Worm (Caenorhabditis elegans) whole organism, young adult: ENCODE results near the gene clec-10.

Experiments used
- C06A6.2 ChIP-seq: fragments of 200-800 bp; sonication (Bioruptor generic); conservative IDR thresholded peaks from 2 replicates; pipeline ENCODE4 v1.3.6; 2022; ENCODE audit warnings: missing genetic modification characterization, missing compliant biosample characterization
- F39B2.1 ChIP-seq: fragments of 200-800 bp; sonication (Bioruptor generic); IDR thresholded peaks from 2 replicates; pipeline ENCODE4 v1.3.6; 2022; ENCODE audit warnings: missing genetic modification reagents, missing genetic modification characterization, missing compliant biosample characterization
- F57A8.1 ChIP-seq: fragments of 200-800 bp; sonication (Bioruptor generic); optimal IDR thresholded peaks from 2 replicates; lab custom pipeline; 2018; ENCODE audit warnings: mild to moderate bottlenecking, missing genetic modification characterization, moderate library complexity, missing compliant biosample characterization
- F57C9.4 ChIP-seq: sonication (generic microtip); optimal IDR thresholded peaks from 2 replicates; lab custom pipeline; 2017; ENCODE audit warnings: mild to moderate bottlenecking, missing genetic modification characterization, missing compliant biosample characterization
- K12H6.12 ChIP-seq: fragments of 200-800 bp; sonication (Bioruptor generic); optimal IDR thresholded peaks from 2 replicates; lab custom pipeline; 2018; ENCODE audit warnings: mild to moderate bottlenecking, missing genetic modification characterization, missing compliant biosample characterization
- T07F8.4 ChIP-seq: sonication (generic microtip); optimal IDR thresholded peaks from 2 replicates; lab custom pipeline; 2016; ENCODE audit warnings: mild to moderate bottlenecking, missing genetic modification characterization, moderate library complexity, missing compliant biosample characterization
- Y53G8AR.9 ChIP-seq: fragments of 200-800 bp; sonication (Bioruptor generic); conservative IDR thresholded peaks from 2 replicates; pipeline ENCODE4 v1.3.6; 2022; ENCODE audit warnings: missing genetic modification reagents, missing genetic modification characterization, missing compliant biosample characterization
- Y56A3A.18 ChIP-seq: fragments of 200-800 bp; sonication (Bioruptor generic); IDR thresholded peaks from 2 replicates; pipeline ENCODE4 v1.3.6; 2022; ENCODE audit warnings: missing genetic modification reagents, missing genetic modification characterization, missing compliant biosample characterization
- bed-1 ChIP-seq: fragments of 200-800 bp; sonication (Bioruptor generic); IDR thresholded peaks from 2 replicates; pipeline ENCODE4 v1.3.6; 2022; ENCODE audit warnings: missing genetic modification reagents, missing genetic modification characterization, missing compliant biosample characterization
- bed-2 ChIP-seq: fragments of 200-800 bp; sonication (Bioruptor generic); IDR thresholded peaks from 2 replicates; pipeline ENCODE4 v1.3.6; 2022; ENCODE audit warnings: missing genetic modification reagents, missing genetic modification characterization, missing compliant biosample characterization
- ccch-3 ChIP-seq: fragments of 200-800 bp; sonication (Bioruptor generic); optimal IDR thresholded peaks from 2 replicates; lab custom pipeline; 2018; ENCODE audit warnings: mild to moderate bottlenecking, missing genetic modification characterization, missing compliant biosample characterization
- cebp-1 ChIP-seq, 2 experiments: fragments of 200-800 bp in 1 of 2; sonication (Bioruptor generic) in 1 of 2; sonication (generic microtip) in 1 of 2; IDR thresholded peaks in 1 of 2; optimal IDR thresholded peaks in 1 of 2; 2 replicates each; pipeline versions ENCODE4 v1.3.6 to Lab custom; 2017 to 2022; ENCODE audit warnings: missing compliant biosample characterization in 2 of 2, missing genetic modification characterization in 2 of 2, mild to moderate bottlenecking in 1 of 2, missing genetic modification reagents in 1 of 2, moderate library complexity in 1 of 2
- ceh-91 ChIP-seq: fragments of 200-800 bp; sonication (Bioruptor generic); IDR thresholded peaks from 2 replicates; pipeline ENCODE4 v1.3.6; 2022; ENCODE audit warnings: missing genetic modification reagents, missing genetic modification characterization, missing compliant biosample characterization
- die-1 ChIP-seq: sonication (generic microtip); optimal IDR thresholded peaks from 2 replicates; lab custom pipeline; 2016; ENCODE audit warnings: missing genotype, mild to moderate bottlenecking, missing genetic modification characterization, missing compliant biosample characterization
- dpl-1 ChIP-seq: fragments of 150-350 bp; optimal IDR thresholded peaks from 2 replicates; lab custom pipeline; 2014; ENCODE audit warnings: missing biosample characterization, missing genetic modification reagents, missing genetic modification characterization
- efl-1 ChIP-seq: fragments of 150-350 bp; optimal IDR thresholded peaks from 2 replicates; lab custom pipeline; 2014; ENCODE audit warnings: missing biosample characterization, missing genetic modification reagents, missing genetic modification characterization
- egl-18 ChIP-seq: fragments of 200-800 bp; sonication (Bioruptor generic); IDR thresholded peaks from 2 replicates; pipeline ENCODE4 v1.3.6; 2022; ENCODE audit warnings: missing genetic modification reagents, missing genetic modification characterization, missing compliant biosample characterization
- egrh-3 ChIP-seq: fragments of 200-800 bp; sonication (Bioruptor generic); IDR thresholded peaks from 2 replicates; pipeline ENCODE4 v1.3.6; 2022; ENCODE audit warnings: missing genetic modification reagents, missing genetic modification characterization, missing compliant biosample characterization
- fkh-3 ChIP-seq: sonication (generic microtip); optimal IDR thresholded peaks from 2 replicates; lab custom pipeline; 2016; ENCODE audit warnings: mild to moderate bottlenecking, missing genetic modification characterization, missing compliant biosample characterization
- gei-17 ChIP-seq: fragments of 200-800 bp; sonication (Bioruptor generic); optimal IDR thresholded peaks from 2 replicates; lab custom pipeline; 2018; ENCODE audit warnings: mild to moderate bottlenecking, missing genetic modification characterization, missing compliant biosample characterization
- him-1 ChIP-seq: sonication (generic microtip); optimal IDR thresholded peaks from 2 replicates; lab custom pipeline; 2016; ENCODE audit warnings: missing genotype, missing genetic modification reagents, missing genetic modification characterization, missing compliant biosample characterization
- hmg-20 ChIP-seq: fragments of 200-800 bp; sonication (Bioruptor generic); IDR thresholded peaks from 2 replicates; pipeline ENCODE4 v1.3.6; 2022; ENCODE audit warnings: missing genetic modification reagents, missing genetic modification characterization, missing compliant biosample characterization
- hsf-1 ChIP-seq: fragments of 200-800 bp; sonication (Bioruptor generic); IDR thresholded peaks from 2 replicates; pipeline ENCODE4 v1.3.6; 2022; ENCODE audit warnings: missing genetic modification reagents, missing genetic modification characterization, missing compliant biosample characterization
- lin-26 ChIP-seq: fragments of 200-800 bp; sonication (Bioruptor generic); IDR thresholded peaks from 2 replicates; pipeline ENCODE4 v1.3.6; 2022; ENCODE audit warnings: missing genetic modification reagents, missing genetic modification characterization, missing compliant biosample characterization
- lin-40 ChIP-seq: sonication (generic microtip); optimal IDR thresholded peaks from 2 replicates; lab custom pipeline; 2016; ENCODE audit warnings: missing genetic modification characterization, mild to moderate bottlenecking, missing compliant biosample characterization, missing genotype, missing genetic modification reagents
- lsl-1 ChIP-seq: fragments of 200-800 bp; sonication (Bioruptor generic); optimal IDR thresholded peaks from 2 replicates; lab custom pipeline; 2018; ENCODE audit warnings: mild to moderate bottlenecking, missing genetic modification characterization, moderate library complexity, missing compliant biosample characterization
- madf-6 ChIP-seq: fragments of 200-800 bp; sonication (Bioruptor generic); IDR thresholded peaks from 2 replicates; pipeline ENCODE4 v1.3.6; 2022; ENCODE audit warnings: missing genetic modification reagents, missing genetic modification characterization, missing compliant biosample characterization
- madf-8 ChIP-seq: fragments of 200-800 bp; sonication (Bioruptor generic); conservative IDR thresholded peaks from 2 replicates; pipeline ENCODE4 v1.3.6; 2022; ENCODE audit warnings: missing genetic modification reagents, missing genetic modification characterization, missing compliant biosample characterization
- mes-4 ChIP-seq: sonication (generic microtip); optimal IDR thresholded peaks from 2 replicates; lab custom pipeline; 2016; ENCODE audit warnings: missing genotype, missing genetic modification characterization, missing compliant biosample characterization
- mxl-1 ChIP-seq: sonication (generic microtip); optimal IDR thresholded peaks from 2 replicates; lab custom pipeline; 2016; ENCODE audit warnings: missing genetic modification characterization, missing compliant biosample characterization
- nhr-27 ChIP-seq: fragments of 200-800 bp; sonication (Bioruptor generic); optimal IDR thresholded peaks from 2 replicates; lab custom pipeline; 2018; ENCODE audit warnings: mild to moderate bottlenecking, missing genetic modification characterization, moderate library complexity, missing compliant biosample characterization
- sea-2 ChIP-seq: fragments of 200-800 bp; sonication (Bioruptor generic); IDR thresholded peaks from 2 replicates; pipeline ENCODE4 v1.3.6; 2022; ENCODE audit warnings: missing genetic modification characterization, missing compliant biosample characterization
- snpc-4 ChIP-seq, 5 experiments: fragments of 150-350 bp in 1 of 5; sonication (generic microtip) in 4 of 5; optimal IDR thresholded peaks; 2 replicates each; lab custom pipeline; 2014 to 2018; ENCODE audit warnings: missing genetic modification characterization in 5 of 5, missing biosample characterization in 3 of 5, antibody characterized with exemption in 2 of 5, mild to moderate bottlenecking in 2 of 5, missing compliant biosample characterization in 2 of 5, missing genotype in 2 of 5, moderate library complexity in 2 of 5, missing genetic modification reagents in 1 of 5
- tbx-9 ChIP-seq: sonication (generic microtip); optimal IDR thresholded peaks from 2 replicates; lab custom pipeline; 2016; ENCODE audit warnings: borderline replicate concordance, missing genetic modification characterization, inconsistent platforms, missing compliant biosample characterization
- tlf-1 ChIP-seq: fragments of 200-800 bp; sonication (Bioruptor generic); optimal IDR thresholded peaks from 2 replicates; lab custom pipeline; 2018; ENCODE audit warnings: mild to moderate bottlenecking, missing genetic modification characterization, missing compliant biosample characterization
- xnd-1 ChIP-seq: sonication (generic microtip); optimal IDR thresholded peaks from 2 replicates; lab custom pipeline; 2016; ENCODE audit warnings: missing genotype, missing genetic modification reagents, missing genetic modification characterization, missing compliant biosample characterization
- zfh-2 ChIP-seq: fragments of 200-800 bp; sonication (Bioruptor generic); conservative IDR thresholded peaks from 2 replicates; pipeline ENCODE4 v1.3.6; 2022; ENCODE audit warnings: missing genetic modification reagents, missing genetic modification characterization, missing compliant biosample characterization
- ztf-18 ChIP-seq: sonication (generic microtip); optimal IDR thresholded peaks from 2 replicates; lab custom pipeline; 2016; ENCODE audit warnings: missing genotype, mild to moderate bottlenecking, missing genetic modification characterization, missing compliant biosample characterization
- ztf-22 ChIP-seq: fragments of 200-800 bp; sonication (Bioruptor generic); optimal IDR thresholded peaks from 2 replicates; lab custom pipeline; 2018; ENCODE audit warnings: mild to moderate bottlenecking, missing genetic modification characterization, moderate library complexity, missing compliant biosample characterization
- ztf-25 ChIP-seq: fragments of 200-800 bp; sonication (Bioruptor generic); IDR thresholded peaks from 2 replicates; pipeline ENCODE4 v1.3.6; 2022; ENCODE audit warnings: missing genetic modification reagents, missing genetic modification characterization, missing compliant biosample characterization
- ztf-26 ChIP-seq: sonication (generic microtip); optimal IDR thresholded peaks from 2 replicates; lab custom pipeline; 2017; ENCODE audit warnings: missing genetic modification characterization, missing compliant biosample characterization
- ztf-6 ChIP-seq: fragments of 200-800 bp; sonication (Bioruptor generic); IDR thresholded peaks from 2 replicates; pipeline ENCODE4 v1.3.6; 2022; ENCODE audit warnings: missing genetic modification reagents, missing genetic modification characterization, missing compliant biosample characterization

Gene clec-10

DNA sequence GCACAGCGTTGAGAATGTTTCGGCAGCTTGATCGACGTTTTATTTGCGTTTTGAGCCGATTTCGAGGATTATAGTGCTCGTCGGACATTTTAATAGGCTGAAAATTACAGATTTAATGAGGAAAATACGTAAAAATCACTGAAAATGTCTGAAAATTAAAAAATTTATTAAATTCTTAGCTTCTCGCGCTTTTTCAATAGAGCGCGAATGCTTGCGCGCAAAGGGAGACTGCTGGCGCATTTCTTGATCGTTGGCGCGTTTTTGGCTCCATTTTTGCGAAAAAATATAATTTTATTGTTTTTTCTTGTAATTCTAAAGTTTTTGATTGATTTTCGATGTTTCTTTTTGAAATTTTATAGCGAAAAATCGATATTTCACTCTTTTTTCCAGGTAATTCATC, 8.4 kb downstream of the clec-10 start, which contains the start of the genes dnsn-1 and C24H12.4 (continued):
- TF ChIP-seq cebp-1 (GFP tag; IDR thresholded peaks at IDR 0.05; lab: Robert Waterston, UW) = no peak
- peak; percentile 80 for TF ChIP-seq cebp-1 (tag; optimal IDR thresholded peaks at IDR 0.05; lab: Kevin White, UChicago)
- TF ChIP-seq mes-4 (tag; lab: Kevin White, UChicago) = no peak
- no peak for TF ChIP-seq nhr-27
- peak; percentile 91 for TF ChIP-seq Y53G8AR.9
- TF ChIP-seq dpl-1 (GFP tag; lab: Kevin White, UChicago) = peak; percentile 70
- peak; percentile 43 for TF ChIP-seq ztf-26
- TF ChIP-seq lin-40 (tag; lab: Kevin White, UChicago) = peak; percentile 92
- no peak for TF ChIP-seq lin-26

DNA sequence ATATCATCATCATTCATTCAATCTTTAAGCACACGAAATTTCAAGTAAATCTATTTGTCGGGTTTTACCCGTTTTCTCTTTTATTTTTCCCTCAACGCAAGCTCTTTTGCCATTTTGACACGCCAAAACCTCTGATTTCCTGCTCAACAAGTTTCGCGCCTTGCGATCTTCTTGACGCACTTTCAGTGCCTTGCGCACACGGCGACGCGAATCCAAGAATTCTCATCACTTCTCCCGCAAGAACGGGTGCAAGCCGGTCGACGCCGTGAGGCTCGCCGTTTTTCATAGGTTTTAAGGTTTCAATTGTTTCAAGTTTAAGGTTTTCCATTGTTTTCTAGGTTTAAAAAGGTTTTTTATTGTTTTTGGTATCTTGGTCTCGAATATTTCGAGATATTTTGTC, 14.3 kb downstream of the clec-10 start:
- peak; percentile 56 for TF ChIP-seq him-1 (tag; lab: Kevin White, UChicago)
- TF ChIP-seq madf-6 = 0 out of 2 replicates have a peak, but pooled peaks have one; percentile 47
- peak; percentile 87 for TF ChIP-seq ztf-18 (tag; lab: Kevin White, UChicago)
- TF ChIP-seq, all 124 proteins: peak for 3; not testable (repeated sequence) for 121

DNA sequence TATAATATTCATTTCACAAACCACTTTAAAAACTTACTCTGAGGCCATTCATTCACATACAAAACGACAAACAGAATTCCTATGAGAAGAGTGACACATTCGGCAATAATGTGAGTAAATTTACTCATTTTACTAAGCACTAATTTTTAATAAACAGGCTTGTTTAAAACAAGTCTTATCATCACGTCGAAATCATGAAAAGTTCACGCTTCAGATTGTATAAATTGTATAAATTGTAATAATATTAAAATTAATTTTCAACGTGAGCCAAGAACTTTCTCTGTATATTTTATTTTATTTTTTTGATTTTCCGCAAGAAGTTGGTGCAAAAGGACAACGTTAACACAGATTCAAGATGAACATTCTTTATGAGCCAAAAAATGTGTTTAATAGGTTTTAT, 16.3 kb downstream of the clec-10 start, which contains the start of gene C24H12.6:
TSS of gene C24H12.6 (minus strand) at position 101 of the 400 bp plus-strand sequence.
- TF ChIP-seq tlf-1 (GFP tag; lab: Kevin White, UChicago) (no peak), Y56A3A.18 (no peak), zfh-2 (GFP tag; lab: Robert Waterston, UW) (no peak), bed-2 (no peak), ztf-22 (GFP tag; lab: Kevin White, UChicago) (no peak), F57C9.4 (tag; lab: Kevin White, UChicago) (no peak), F39B2.1 (GFP tag; lab: Robert Waterston, UW) (no peak), T07F8.4 (no peak)

- TF ChIP-seq ztf-6 (GFP tag; lab: Robert Waterston, UW) = no peak
- TF ChIP-seq snpc-4 (GFP tag; optimal IDR thresholded peaks at IDR 0.05; lab: Kevin White, UChicago) = no peak
- no peak for TF ChIP-seq snpc-4 (tag; optimal IDR thresholded peaks at IDR 0.05; lab: Kevin White, UChicago)
- TF ChIP-seq ztf-25 = no peak
- TF ChIP-seq egrh-3 (GFP tag; lab: Robert Waterston, UW) = no peak
- no peak for TF ChIP-seq sea-2
- no peak for TF ChIP-seq bed-1 (GFP tag; lab: Robert Waterston, UW)
These were observed 20.6 kb downstream of the clec-10 start, which contains the start of gene C24H12.8 for ce11 chrII:423086-423485. Gene C24H12.8, minus strand, starts transcription at chrII:423186.

DNA sequence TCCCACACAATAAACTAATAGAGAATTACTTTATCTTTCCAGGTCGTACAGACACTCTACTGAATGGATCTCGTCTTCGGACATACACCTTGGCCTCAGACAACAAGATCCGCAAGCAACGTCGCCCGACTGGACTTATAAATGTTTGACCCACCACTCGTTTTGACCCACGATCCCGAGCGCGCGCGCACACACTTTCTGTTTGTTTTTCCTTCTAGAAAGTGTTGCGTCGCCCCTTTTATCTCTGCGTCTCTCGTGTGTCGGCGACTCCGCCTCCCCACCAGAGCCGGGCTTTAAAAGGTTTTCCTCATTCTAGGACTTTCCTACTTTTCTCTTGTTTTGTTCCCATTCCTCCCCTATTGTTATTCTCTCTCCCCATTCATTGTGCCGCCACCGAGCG, 34.8 kb downstream of the clec-10 start:
- TF ChIP-seq gei-17 (GFP tag; lab: Kevin White, UChicago) = no peak
- TF ChIP-seq K12H6.12 (tag; lab: Kevin White, UChicago) = no peak
- no peak for TF ChIP-seq F57A8.1 (GFP tag; lab: Kevin White, UChicago)
- no peak for TF ChIP-seq die-1 (tag; lab: Kevin White, UChicago)
- peak; percentile 8 for TF ChIP-seq efl-1
- TF ChIP-seq ccch-3 (GFP tag; lab: Kevin White, UChicago) = no peak
- no peak for TF ChIP-seq ztf-22 (GFP tag; lab: Kevin White, UChicago)
- TF ChIP-seq mxl-1 (tag; lab: Kevin White, UChicago) = no peak
- peak; percentile 87 for TF ChIP-seq hsf-1
- TF ChIP-seq xnd-1 (tag; lab: Kevin White, UChicago) = peak; percentile 58
- no peak for TF ChIP-seq ceh-91 (GFP tag; lab: Robert Waterston, UW)
- no peak for TF ChIP-seq tbx-9 (tag; lab: Kevin White, UChicago)
- TF ChIP-seq ztf-26 = no peak
- no peak for TF ChIP-seq mes-4 (tag; lab: Kevin White, UChicago)
- no peak for TF ChIP-seq C06A6.2 (GFP tag; lab: Robert Waterston, UW)
- no peak for TF ChIP-seq fkh-3 (tag; lab: Kevin White, UChicago)
- TF ChIP-seq madf-8 (GFP tag; lab: Robert Waterston, UW) = peak; percentile 57; the same call in 1 of the 2 replicates
- TF ChIP-seq egl-18 (GFP tag; lab: Robert Waterston, UW) = no peak
- no peak for TF ChIP-seq hmg-20 (GFP tag; lab: Robert Waterston, UW)
- TF ChIP-seq lsl-1 = no peak
- TF ChIP-seq, all 124 proteins: peak for 4
